Fruit fly (Drosophila melanogaster) whole organism, embryonic: Measurements from ENCODE around the gene CG42489.

ENCODE experiments used
- Aef1 ChIP-seq: fragments of 200-800 bp; sonication (Bioruptor generic); IDR thresholded peaks from 3 replicates; pipeline ENCODE4 v1.3.6; 2022; ENCODE audit warnings: missing biosample characterization, missing genetic modification characterization
- BEAF-32 ChIP-seq: fragments of 200-800 bp; sonication (Bioruptor generic); optimal IDR thresholded peaks from 3 replicates; lab custom pipeline; 2017; ENCODE audit warnings: missing biosample characterization, missing genetic modification characterization, mild to moderate bottlenecking, moderate library complexity, missing genetic modification reagents
- Bdp1 ChIP-seq: fragments of 200-800 bp; sonication (Bioruptor generic); optimal IDR thresholded peaks from 3 replicates; lab custom pipeline; 2016; ENCODE audit warnings: missing biosample characterization, missing genetic modification characterization
- CG10959 ChIP-seq: fragments of 200-800 bp; sonication (Bioruptor generic); IDR thresholded peaks from 2 replicates; pipeline ENCODE4 v1.3.6; 2022; ENCODE audit warnings: missing biosample characterization, missing genetic modification characterization
- CG11504 ChIP-seq: fragments of 200-800 bp; sonication (Bioruptor generic); optimal IDR thresholded peaks from 3 replicates; lab custom pipeline; 2019; ENCODE audit warnings: missing biosample characterization, mild to moderate bottlenecking, missing genetic modification characterization, moderate library complexity
- CG12104 ChIP-seq: fragments of 200-800 bp; sonication (Bioruptor generic); optimal IDR thresholded peaks from 3 replicates; lab custom pipeline; 2016; ENCODE audit warnings: missing biosample characterization, missing genetic modification characterization
- CG12219 ChIP-seq: fragments of 200-800 bp; sonication (Bioruptor generic); optimal IDR thresholded peaks from 3 replicates; lab custom pipeline; 2018; ENCODE audit warnings: missing biosample characterization, mild to moderate bottlenecking, missing genetic modification characterization
- CG12299 ChIP-seq: fragments of 200-800 bp; sonication (Bioruptor generic); optimal IDR thresholded peaks from 2 replicates; lab custom pipeline; 2018; ENCODE audit warnings: missing biosample characterization, mild to moderate bottlenecking, missing genetic modification characterization
- CG12769 ChIP-seq: fragments of 200-800 bp; sonication (Bioruptor generic); optimal IDR thresholded peaks from 2 replicates; lab custom pipeline; 2019; ENCODE audit warnings: missing biosample characterization, mild to moderate bottlenecking, missing genetic modification characterization, moderate library complexity
- CG13775 ChIP-seq: fragments of 200-800 bp; sonication (Bioruptor generic); optimal IDR thresholded peaks from 3 replicates; lab custom pipeline; 2017; ENCODE audit warnings: missing biosample characterization, mild to moderate bottlenecking, missing genetic modification characterization
- CG14860 ChIP-seq: fragments of 200-800 bp; sonication (Bioruptor generic); IDR thresholded peaks from 3 replicates; pipeline ENCODE4 v1.3.6; 2022; ENCODE audit warnings: missing biosample characterization, missing genetic modification characterization; ENCODE audit not compliant: partially characterized antibody
- CG15269 ChIP-seq: fragments of 200-800 bp; sonication (Bioruptor generic); optimal IDR thresholded peaks from 2 replicates; lab custom pipeline; 2018; ENCODE audit warnings: missing biosample characterization, mild to moderate bottlenecking, missing genetic modification characterization, moderate library complexity
- CG1647 ChIP-seq: fragments of 200-800 bp; sonication (Bioruptor generic); optimal IDR thresholded peaks from 3 replicates; lab custom pipeline; 2016; ENCODE audit warnings: missing biosample characterization, missing genetic modification characterization
- CG16813 ChIP-seq: fragments of 200-800 bp; sonication (Bioruptor generic); IDR thresholded peaks from 3 replicates; pipeline ENCODE4 v1.3.6; 2022; ENCODE audit warnings: missing biosample characterization, missing genetic modification characterization; ENCODE audit not compliant: partially characterized antibody
- CG17385 ChIP-seq: fragments of 200-800 bp; sonication (Bioruptor generic); optimal IDR thresholded peaks from 3 replicates; lab custom pipeline; 2018; ENCODE audit warnings: missing biosample characterization, mild to moderate bottlenecking, missing genetic modification characterization
- CG18619 ChIP-seq: fragments of 200-800 bp; sonication (Bioruptor generic); optimal IDR thresholded peaks from 3 replicates; lab custom pipeline; 2017; ENCODE audit warnings: missing biosample characterization, mild to moderate bottlenecking, missing genetic modification characterization
- CG3407 ChIP-seq: fragments of 200-800 bp; sonication (Bioruptor generic); optimal IDR thresholded peaks from 2 replicates; lab custom pipeline; 2018; ENCODE audit warnings: missing biosample characterization, mild to moderate bottlenecking, missing genetic modification characterization
- CG34376 ChIP-seq: fragments of 200-800 bp; sonication (Bioruptor generic); optimal IDR thresholded peaks from 2 replicates; lab custom pipeline; 2018; ENCODE audit warnings: missing biosample characterization, mild to moderate bottlenecking, missing genetic modification characterization
- CG4360 ChIP-seq: fragments of 200-800 bp; sonication (Bioruptor generic); IDR thresholded peaks from 2 replicates; pipeline ENCODE4 v1.3.6; 2022; ENCODE audit warnings: missing biosample characterization, missing genetic modification characterization
- CG6254 ChIP-seq: fragments of 200-800 bp; sonication (Bioruptor generic); optimal IDR thresholded peaks from 3 replicates; lab custom pipeline; 2017; ENCODE audit warnings: mild to moderate bottlenecking, missing biosample characterization, missing genetic modification reagents, missing genetic modification characterization
- CG7928 ChIP-seq: fragments of 200-800 bp; sonication (Bioruptor generic); optimal IDR thresholded peaks from 2 replicates; lab custom pipeline; 2017; ENCODE audit warnings: missing biosample characterization, mild to moderate bottlenecking, missing genetic modification characterization
- CG7963 ChIP-seq: fragments of 200-800 bp; sonication (Bioruptor generic); IDR thresholded peaks from 3 replicates; pipeline ENCODE4 v1.3.6; 2022; ENCODE audit warnings: missing biosample characterization, missing genetic modification characterization; ENCODE audit not compliant: partially characterized antibody
- CG7987 ChIP-seq: fragments of 200-800 bp; sonication (Bioruptor generic); optimal IDR thresholded peaks from 2 replicates; lab custom pipeline; 2018; ENCODE audit warnings: missing biosample characterization, mild to moderate bottlenecking, missing genetic modification characterization, moderate library complexity
- CG9437 ChIP-seq: fragments of 200-800 bp; sonication (Bioruptor generic); optimal IDR thresholded peaks from 2 replicates; lab custom pipeline; 2018; ENCODE audit warnings: missing biosample characterization, mild to moderate bottlenecking, missing genetic modification characterization
- Scr ChIP-seq: fragments of 200-800 bp; sonication (Bioruptor generic); IDR thresholded peaks from 2 replicates; pipeline ENCODE4 v1.3.6; 2022; ENCODE audit warnings: missing biosample characterization, missing genetic modification characterization; ENCODE audit not compliant: partially characterized antibody
- abd-A ChIP-seq: fragments of 200-800 bp; sonication (Bioruptor generic); optimal IDR thresholded peaks from 3 replicates; lab custom pipeline; 2019; ENCODE audit warnings: missing biosample characterization, mild to moderate bottlenecking, missing genetic modification characterization, moderate library complexity
- ap ChIP-seq: fragments of 200-800 bp; sonication (Bioruptor generic); IDR thresholded peaks from 2 replicates; pipeline ENCODE4 v1.3.6; 2022; ENCODE audit warnings: missing biosample characterization, missing genetic modification characterization
- chinmo ChIP-seq: fragments of 200-800 bp; sonication (Bioruptor generic); IDR thresholded peaks from 4 replicates; pipeline ENCODE4 v1.3.6; 2022; ENCODE audit warnings: missing biosample characterization, missing genetic modification characterization; ENCODE audit not compliant: partially characterized antibody
- chm ChIP-seq: fragments of 200-800 bp; sonication (Bioruptor generic); IDR thresholded peaks from 2 replicates; pipeline ENCODE4 v1.3.6; 2022; ENCODE audit warnings: missing biosample characterization, missing genetic modification characterization
- exex ChIP-seq: fragments of 200-800 bp; sonication (Bioruptor generic); optimal IDR thresholded peaks from 4 replicates; lab custom pipeline; 2018; ENCODE audit warnings: missing biosample characterization, mild to moderate bottlenecking, missing genetic modification characterization, moderate library complexity
- fd64A ChIP-seq: fragments of 200-800 bp; sonication (Bioruptor generic); optimal IDR thresholded peaks from 3 replicates; lab custom pipeline; 2018; ENCODE audit warnings: missing biosample characterization, mild to moderate bottlenecking, missing genetic modification characterization
- ftz-f1 ChIP-seq: fragments of 200-800 bp; sonication (Bioruptor generic); optimal IDR thresholded peaks from 2 replicates; lab custom pipeline; 2016; ENCODE audit warnings: missing biosample characterization, missing genetic modification characterization
- hb ChIP-seq: fragments of 200-800 bp; sonication (Bioruptor generic); IDR thresholded peaks from 3 replicates; pipeline ENCODE4 v1.3.6; 2022; ENCODE audit warnings: missing biosample characterization, missing genetic modification characterization; ENCODE audit not compliant: partially characterized antibody
- hbn ChIP-seq: fragments of 200-800 bp; sonication (Bioruptor generic); IDR thresholded peaks from 2 replicates; pipeline ENCODE4 v1.3.6; 2022; ENCODE audit warnings: missing biosample characterization, missing genetic modification characterization; ENCODE audit not compliant: partially characterized antibody
- inv ChIP-seq: fragments of 200-800 bp; sonication (Bioruptor generic); IDR thresholded peaks from 2 replicates; pipeline ENCODE4 v1.3.6; 2022; ENCODE audit warnings: missing biosample characterization, missing genetic modification characterization; ENCODE audit not compliant: partially characterized antibody
- mirr ChIP-seq: fragments of 200-800 bp; sonication (Bioruptor generic); optimal IDR thresholded peaks from 3 replicates; lab custom pipeline; 2018; ENCODE audit warnings: missing biosample characterization, mild to moderate bottlenecking, missing genetic modification characterization
- mld ChIP-seq: fragments of 200-800 bp; sonication (Bioruptor generic); IDR thresholded peaks from 3 replicates; pipeline ENCODE4 v1.3.6; 2022; ENCODE audit warnings: missing biosample characterization, missing genetic modification characterization; ENCODE audit not compliant: partially characterized antibody
- nerfin-2 ChIP-seq: fragments of 200-800 bp; sonication (Bioruptor generic); IDR thresholded peaks from 2 replicates; pipeline ENCODE4 v1.3.6; 2022; ENCODE audit warnings: missing biosample characterization, missing genetic modification characterization; ENCODE audit not compliant: partially characterized antibody
- seq ChIP-seq: fragments of 200-800 bp; sonication (Bioruptor generic); IDR thresholded peaks from 2 replicates; pipeline ENCODE4 v1.3.6; 2022; ENCODE audit warnings: missing biosample characterization, missing genetic modification characterization
- sna ChIP-seq: fragments of 200-800 bp; sonication (Bioruptor generic); IDR thresholded peaks from 2 replicates; pipeline ENCODE4 v1.3.6; 2022; ENCODE audit warnings: missing biosample characterization, missing genetic modification characterization; ENCODE audit not compliant: partially characterized antibody
- tin ChIP-seq: fragments of 200-800 bp; sonication (Bioruptor generic); optimal IDR thresholded peaks from 3 replicates; lab custom pipeline; 2016; ENCODE audit warnings: missing biosample characterization, missing genetic modification characterization
- vnd ChIP-seq: fragments of 200-800 bp; sonication (Bioruptor generic); IDR thresholded peaks from 3 replicates; pipeline ENCODE4 v1.3.6; 2022; ENCODE audit warnings: missing biosample characterization, missing genetic modification characterization; ENCODE audit not compliant: partially characterized antibody
- wek ChIP-seq: fragments of 200-800 bp; sonication (Bioruptor generic); optimal IDR thresholded peaks from 3 replicates; lab custom pipeline; 2018; ENCODE audit warnings: missing biosample characterization, mild to moderate bottlenecking, missing genetic modification characterization, moderate library complexity
- z ChIP-seq: fragments of 200-800 bp; sonication (Bioruptor generic); IDR thresholded peaks from 3 replicates; pipeline ENCODE4 v1.3.6; 2022; ENCODE audit warnings: missing biosample characterization, missing genetic modification characterization

Gene CG42489

dm6 chr3R:8668024-8668856 lies 13.7 kb upstream of the CG42489 start (continued):
- TF ChIP-seq sna (GFP tag; lab: Robert Waterston, UW) (peak; percentile 44; the same call in 1 of the 2 replicates), z (GFP tag; lab: Robert Waterston, UW) (no peak), inv (GFP tag; lab: Robert Waterston, UW) (peak; percentile 24), CG6254 (GFP tag; lab: Kevin White, UChicago) (no peak), seq (GFP tag; lab: Robert Waterston, UW) (no peak), fd64A (no peak), CG3407 (GFP tag; lab: Kevin White, UChicago) (no peak), mld (GFP tag; lab: Robert Waterston, UW) (peak; percentile 92), CG10959 (GFP tag; lab: Robert Waterston, UW) (no peak), CG12769 (tag; lab: Kevin White, UChicago) (peak; percentile 2), abd-A (tag; lab: Kevin White, UChicago) (peak; percentile 93), hbn (GFP tag; lab: Robert Waterston, UW) (peak; percentile 37; the same call in 1 of the 2 replicates), wek (GFP tag; lab: Kevin White, UChicago) (peak; percentile 9), CG16813 (GFP tag; lab: Robert Waterston, UW) (peak; percentile 48), chm (GFP tag; lab: Robert Waterston, UW) (peak; percentile 7; the same call in 1 of the 2 replicates), CG7963 (GFP tag; lab: Robert Waterston, UW) (peak; percentile 89), vnd (GFP tag; lab: Robert Waterston, UW) (peak; percentile 35), mirr (GFP tag; lab: Kevin White, UChicago) (peak; percentile 77), hb (GFP tag; lab: Robert Waterston, UW) (peak; percentile 68), exex (tag; lab: Kevin White, UChicago) (peak; percentile 93), CG34376 (peak; percentile 72), CG4360 (no peak), CG15269 (tag; lab: Kevin White, UChicago) (no peak), CG18619 (no peak), BEAF-32 (no peak), nerfin-2 (GFP tag; lab: Robert Waterston, UW) (peak; percentile 75), CG1647 (GFP tag; lab: Kevin White, UChicago) (no peak), chinmo (GFP tag; lab: Robert Waterston, UW) (peak; percentile 52; the same call in 3 of the 4 replicates), CG13775 (GFP tag; lab: Kevin White, UChicago) (no peak), ftz-f1 (GFP tag; lab: Kevin White, UChicago) (peak; percentile 69), tin (GFP tag; lab: Kevin White, UChicago) (no peak), CG12299 (tag; lab: Kevin White, UChicago) (no peak), CG17385 (GFP tag; lab: Kevin White, UChicago) (peak; percentile 2), Bdp1 (GFP tag; lab: Kevin White, UChicago) (peak; percentile 98), CG14860 (GFP tag; lab: Robert Waterston, UW) (peak; percentile 52), CG12219 (GFP tag; lab: Kevin White, UChicago) (no peak), CG12104 (no peak), CG11504 (tag; lab: Kevin White, UChicago) (peak; percentile 7), CG7987 (GFP tag; lab: Kevin White, UChicago) (peak; percentile 4), ap (GFP tag; lab: Robert Waterston, UW) (no peak), Aef1 (no peak), Scr (peak; percentile 60; the same call in 1 of the 2 replicates), CG7928 (no peak), CG9437 (GFP tag; lab: Kevin White, UChicago) (no peak)
- TF ChIP-seq, all 482 proteins: peak for 55
